Fruit fly (Drosophila melanogaster): ENCODE results near the gene Tie.

The Tie gene

DNA sequence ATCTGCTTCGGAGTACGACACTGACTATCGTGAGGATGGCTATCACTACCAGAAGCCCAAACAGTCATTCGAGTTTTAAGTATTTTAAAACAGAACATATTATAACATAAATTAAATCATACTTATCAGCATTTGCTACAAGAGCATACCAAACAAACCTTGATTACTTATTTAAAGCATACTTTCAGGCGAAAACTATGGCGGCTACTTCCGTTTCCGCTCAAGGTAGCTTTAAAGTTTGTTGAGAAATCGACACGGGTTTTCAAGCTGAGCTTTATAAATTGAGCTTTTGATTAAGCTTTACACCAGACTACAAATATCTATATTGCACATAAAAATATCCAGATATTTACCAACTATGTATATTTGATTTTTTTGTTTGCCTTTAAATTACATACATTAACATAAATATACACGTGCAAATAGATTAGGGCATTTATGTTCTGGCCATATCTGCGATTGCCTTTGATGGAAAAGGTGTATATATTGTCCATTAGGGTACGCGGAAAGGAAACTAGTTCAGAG lies 56.9 kb downstream of the Tie start (continued):
- TF ChIP-seq MTF-1 (GFP tag; optimal IDR thresholded peaks at IDR 0.05; ENCODE audit: borderline replicate concordance) (peak; percentile 96), Tbp (GFP tag; optimal IDR thresholded peaks at IDR 0.05) (no peak), CG15011 (GFP tag; optimal IDR thresholded peaks at IDR 0.05) (peak; percentile 86), CG4360 (GFP tag; IDR thresholded peaks at IDR 0.05) (no peak), CG8281 (tag; optimal IDR thresholded peaks at IDR 0.05) (peak; percentile 63), CG6654 (GFP tag; optimal IDR thresholded peaks at IDR 0.05) (peak; percentile 66), pb (GFP tag; optimal IDR thresholded peaks at IDR 0.05) (peak; percentile 63), klu (GFP tag; IDR thresholded peaks at IDR 0.05) (no peak), ham (GFP tag; IDR thresholded peaks at IDR 0.05) (no peak), caup (GFP tag; optimal IDR thresholded peaks at IDR 0.05; ENCODE audit: severe bottlenecking) (peak; percentile 97), ase (GFP tag; IDR thresholded peaks at IDR 0.05) (peak; percentile 51; the same call in 2 of the 3 replicates), gfzf (GFP tag; optimal IDR thresholded peaks at IDR 0.05) (no peak), sima (GFP tag; optimal IDR thresholded peaks at IDR 0.05) (peak; percentile 66), CoRest (tag; optimal IDR thresholded peaks at IDR 0.05) (peak; percentile 49), CG3281 (GFP tag; optimal IDR thresholded peaks at IDR 0.05) (peak; percentile 94), Sox100B (GFP tag; optimal IDR thresholded peaks at IDR 0.05) (peak; percentile 84), Atf-2 (GFP tag; optimal IDR thresholded peaks at IDR 0.05) (no peak), Eip74EF (GFP tag; optimal IDR thresholded peaks at IDR 0.05) (peak in 1 of 2 experiments; percentile 82), CG11247 (GFP tag; IDR thresholded peaks at IDR 0.05) (peak; percentile 62), z (GFP tag; IDR thresholded peaks at IDR 0.05) (0 out of 3 replicates have a peak, but pooled peaks have one; percentile 30), CG6689 (GFP tag; IDR thresholded peaks at IDR 0.05) (peak; percentile 12; the same call in 1 of the 2 replicates), stc (GFP tag; IDR thresholded peaks at IDR 0.05) (peak; percentile 78; the same call in 1 of the 2 replicates), CG9215 (GFP tag; IDR thresholded peaks at IDR 0.05) (no peak), NK7.1 (GFP tag; optimal IDR thresholded peaks at IDR 0.05) (peak; percentile 74), maf-S (GFP tag; optimal IDR thresholded peaks at IDR 0.05) (no peak), CG15514 (GFP tag; optimal IDR thresholded peaks at IDR 0.05) (peak; percentile 92), CHES-1-like (GFP tag; optimal IDR thresholded peaks at IDR 0.05) (peak; percentile 59), GATAe (GFP tag; conservative IDR thresholded peaks at IDR 0.05) (no peak), CG3726 (GFP tag; IDR thresholded peaks at IDR 0.05) (peak; percentile 57; the same call in 1 of the 3 replicates), Sox102F (GFP tag; optimal IDR thresholded peaks at IDR 0.05) (peak; percentile 69), CG13624 (GFP tag; optimal IDR thresholded peaks at IDR 0.05) (peak; percentile 73), CG10366 (GFP tag; IDR thresholded peaks at IDR 0.05) (peak; percentile 35), CG16813 (GFP tag; IDR thresholded peaks at IDR 0.05; ENCODE audit: partially characterized antibody) (no peak), lilli (GFP tag; optimal IDR thresholded peaks at IDR 0.05) (peak; percentile 58), Dbx (GFP tag; IDR thresholded peaks at IDR 0.05) (0 out of 3 replicates have a peak, but pooled peaks have one; percentile 50), tll (GFP tag; optimal IDR thresholded peaks at IDR 0.05) (no peak), gsb-n (tag; optimal IDR thresholded peaks at IDR 0.05) (peak; percentile 67), CG13894 (tag; optimal IDR thresholded peaks at IDR 0.05) (peak; percentile 59), E2f2 (GFP tag; IDR thresholded peaks at IDR 0.05) (peak; percentile 51; the same call in 1 of the 2 replicates), CG2202 (tag; optimal IDR thresholded peaks at IDR 0.05) (peak; percentile 78), hth (optimal IDR thresholded peaks at IDR 0.05) (no peak), trem (tag; optimal IDR thresholded peaks at IDR 0.05) (peak; percentile 57), sens (GFP tag) (peak; percentile 96), CG11398 (GFP tag; optimal IDR thresholded peaks at IDR 0.05) (peak; percentile 74), mld (GFP tag; IDR thresholded peaks at IDR 0.05; ENCODE audit: partially characterized antibody) (no peak), YL-1 (GFP tag; optimal IDR thresholded peaks at IDR 0.05) (peak; percentile 89), chm (GFP tag; IDR thresholded peaks at IDR 0.05) (peak; percentile 89; the same call in 1 of the 2 replicates), crp (GFP tag; optimal IDR thresholded peaks at IDR 0.05) (peak in 1 of 2 experiments; percentile 34), Gsc (GFP tag; IDR thresholded peaks at IDR 0.05) (no peak), kni (GFP tag; optimal IDR thresholded peaks at IDR 0.05) (peak; percentile 58)

Data from whole organism, embryonic.